Worm (Caenorhabditis elegans) whole organism, late embryonic: Measurements from ENCODE around the gene Y69H2.3.

Experiments used
- ama-1 ChIP-seq: fragments of 150-350 bp; optimal IDR thresholded peaks from 2 replicates; lab custom pipeline; 2014
- ceh-31 ChIP-seq: sonication (generic microtip); optimal IDR thresholded peaks from 2 replicates; lab custom pipeline; 2016; ENCODE audit warnings: missing genetic modification characterization, missing compliant biosample characterization
- ceh-48 ChIP-seq: sonication (generic microtip); optimal IDR thresholded peaks from 2 replicates; lab custom pipeline; 2016; ENCODE audit warnings: missing genetic modification characterization, inconsistent platforms, missing compliant biosample characterization
- dve-1 ChIP-seq: sonication (generic microtip); optimal IDR thresholded peaks from 2 replicates; lab custom pipeline; 2017; ENCODE audit warnings: antibody characterized with exemption, mild to moderate bottlenecking, missing genetic modification characterization, missing compliant biosample characterization
- elt-2 ChIP-seq: sonication (generic microtip); optimal IDR thresholded peaks from 2 replicates; lab custom pipeline; 2016; ENCODE audit warnings: missing genetic modification reagents, missing genetic modification characterization, missing compliant biosample characterization
- gmeb-2 ChIP-seq: sonication (generic microtip); optimal IDR thresholded peaks from 2 replicates; lab custom pipeline; 2016; ENCODE audit warnings: missing genetic modification characterization, inconsistent platforms, missing compliant biosample characterization
- nfya-1 ChIP-seq: sonication (generic microtip); optimal IDR thresholded peaks from 2 replicates; lab custom pipeline; 2017; ENCODE audit warnings: missing genetic modification characterization, mild to moderate bottlenecking, missing compliant biosample characterization, antibody characterized with exemption, moderate library complexity
- nhr-11 ChIP-seq: fragments of 150-350 bp; optimal IDR thresholded peaks from 2 replicates; lab custom pipeline; 2014; ENCODE audit warnings: missing biosample characterization, missing genetic modification characterization
- nhr-232 ChIP-seq: sonication (generic microtip); optimal IDR thresholded peaks from 2 replicates; lab custom pipeline; 2016; ENCODE audit warnings: missing genetic modification characterization, missing compliant biosample characterization
- npax-4 ChIP-seq: sonication (generic microtip); optimal IDR thresholded peaks from 2 replicates; lab custom pipeline; 2016; ENCODE audit warnings: missing genetic modification characterization, missing compliant biosample characterization
- odd-2 ChIP-seq: sonication (generic microtip); optimal IDR thresholded peaks from 2 replicates; lab custom pipeline; 2017; ENCODE audit warnings: antibody characterized with exemption, mild to moderate bottlenecking, missing genetic modification characterization, missing compliant biosample characterization
- pha-4 ChIP-seq: fragments of 150-350 bp; optimal IDR thresholded peaks from 2 replicates; lab custom pipeline; 2018; ENCODE audit warnings: missing biosample characterization, missing genetic modification reagents, missing genetic modification characterization
- pqm-1 ChIP-seq: sonication (generic microtip); optimal IDR thresholded peaks from 2 replicates; lab custom pipeline; 2016; ENCODE audit warnings: missing genetic modification characterization, missing compliant biosample characterization
- unc-42 ChIP-seq: sonication (generic microtip); optimal IDR thresholded peaks from 2 replicates; lab custom pipeline; 2016; ENCODE audit warnings: missing genotype, missing genetic modification characterization, missing compliant biosample characterization

- TF ChIP-seq unc-42 (tag; lab: Kevin White, UChicago) (no peak), npax-4 (tag; lab: Kevin White, UChicago) (no peak), pha-4 (no peak), nfya-1 (tag; lab: Kevin White, UChicago) (no peak), gmeb-2 (tag; lab: Kevin White, UChicago) (no peak), ama-1 (lab: Kevin White, UChicago) (no peak), ceh-48 (no peak), nhr-11 (tag; lab: Kevin White, UChicago) (no peak), elt-2 (tag; lab: Kevin White, UChicago) (no peak), nhr-232 (tag; lab: Kevin White, UChicago) (no peak), pqm-1 (tag; lab: Kevin White, UChicago) (no peak), odd-2 (tag; lab: Kevin White, UChicago) (no peak), ceh-31 (tag; lab: Kevin White, UChicago) (no peak), dve-1 (tag; lab: Kevin White, UChicago) (no peak)
These were observed 41.6 kb upstream of the Y69H2.3 start for ce11 chrV:18705319-18706062.
